Worm (Caenorhabditis elegans) whole organism, young adult: Measurements from ENCODE around the gene F56H11.2.

Source experiments
- C17E4.6 ChIP-seq: fragments of 200-800 bp; sonication (Bioruptor generic); IDR thresholded peaks from 2 replicates; pipeline ENCODE4 v1.3.6; 2022; ENCODE audit warnings: missing genetic modification reagents, missing genetic modification characterization, missing compliant biosample characterization
- F52B5.7 ChIP-seq: sonication (generic microtip); optimal IDR thresholded peaks from 2 replicates; lab custom pipeline; 2016; ENCODE audit warnings: mild to moderate bottlenecking, missing genetic modification characterization, missing compliant biosample characterization
- bed-1 ChIP-seq: fragments of 200-800 bp; sonication (Bioruptor generic); IDR thresholded peaks from 2 replicates; pipeline ENCODE4 v1.3.6; 2022; ENCODE audit warnings: missing genetic modification reagents, missing genetic modification characterization, missing compliant biosample characterization

Gene F56H11.2

DNA sequence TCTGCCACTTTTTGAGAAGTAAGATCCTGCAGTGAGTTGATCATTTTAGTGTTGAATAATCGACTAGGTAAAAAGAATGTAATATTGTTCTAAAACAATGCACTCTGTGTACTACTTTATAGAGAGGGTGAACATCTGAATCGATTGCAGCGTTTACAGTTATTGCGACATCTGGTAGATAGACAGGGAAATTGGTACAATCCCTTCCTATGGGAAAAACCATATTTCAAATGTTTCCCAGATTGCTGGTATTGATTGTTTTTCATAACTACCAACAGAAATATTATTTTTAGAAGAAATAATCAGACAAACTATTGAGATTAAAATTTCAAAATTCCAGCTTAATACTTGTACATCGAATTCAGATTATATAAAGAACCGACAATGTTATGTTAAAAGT, 47.9 kb downstream of the F56H11.2 start, which contains the start of gene gadr-2 (continued):
- no peak for TF ChIP-seq C17E4.6
- no peak for TF ChIP-seq bed-1 (GFP tag; lab: Robert Waterston, UW)
- TF ChIP-seq F52B5.7 (tag; lab: Kevin White, UChicago) = no peak
